Worm (Caenorhabditis elegans) whole organism, early embryonic: Measurements from ENCODE around the gene tbx-32.

Experiments
- B0310.2 ChIP-seq: sonication (generic microtip); optimal IDR thresholded peaks from 2 replicates; lab custom pipeline; 2016; ENCODE audit warnings: mild to moderate bottlenecking, missing genetic modification characterization, missing compliant biosample characterization
- aly-1 ChIP-seq: sonication (generic microtip); optimal IDR thresholded peaks from 2 replicates; lab custom pipeline; 2016; ENCODE audit warnings: missing genetic modification characterization, missing compliant biosample characterization
- ama-1 ChIP-seq: fragments of 150-350 bp; optimal IDR thresholded peaks from 2 replicates; lab custom pipeline; 2014
- ets-7 ChIP-seq: sonication (generic microtip); optimal IDR thresholded peaks from 2 replicates; lab custom pipeline; 2016; ENCODE audit warnings: missing genotype, missing genetic modification characterization, missing compliant biosample characterization
- flt-1 ChIP-seq: fragments of 200-800 bp; sonication (Bioruptor generic); IDR thresholded peaks from 2 replicates; pipeline ENCODE4 v1.3.6; 2022; ENCODE audit warnings: missing genetic modification characterization, missing compliant biosample characterization
- hmbx-1 ChIP-seq: sonication (generic microtip); optimal IDR thresholded peaks from 2 replicates; lab custom pipeline; 2016; ENCODE audit warnings: mild to moderate bottlenecking, missing genetic modification characterization, missing compliant biosample characterization
- hmg-4 ChIP-seq: fragments of 200-800 bp; sonication (Bioruptor generic); optimal IDR thresholded peaks from 2 replicates; lab custom pipeline; 2018; ENCODE audit warnings: mild to moderate bottlenecking, missing genetic modification characterization, missing compliant biosample characterization
- pes-1 ChIP-seq: fragments of 200-800 bp; sonication (Bioruptor generic); IDR thresholded peaks from 2 replicates; pipeline ENCODE4 v1.3.6; 2022; ENCODE audit warnings: missing genetic modification reagents, missing genetic modification characterization, missing compliant biosample characterization
- scrt-1 ChIP-seq: fragments of 200-800 bp; sonication (Bioruptor generic); IDR thresholded peaks from 2 replicates; pipeline ENCODE4 v1.3.6; 2022; ENCODE audit warnings: missing genetic modification characterization, missing compliant biosample characterization
- tbx-11 ChIP-seq: fragments of 200-800 bp; sonication (Bioruptor generic); IDR thresholded peaks from 2 replicates; pipeline ENCODE4 v1.3.6; 2022; ENCODE audit warnings: missing genetic modification characterization, missing compliant biosample characterization
- tbx-37 ChIP-seq: fragments of 200-800 bp; sonication (Bioruptor generic); conservative IDR thresholded peaks from 2 replicates; pipeline ENCODE4 v1.3.6; 2022; ENCODE audit warnings: missing genetic modification reagents, missing genetic modification characterization, missing compliant biosample characterization
- tra-4 ChIP-seq: sonication (generic microtip); optimal IDR thresholded peaks from 2 replicates; lab custom pipeline; 2017; ENCODE audit warnings: missing genetic modification characterization, missing compliant biosample characterization

ce11 chrX:1627013-1627412 is 28.3 kb upstream of the tbx-32 start:
- no peak for TF ChIP-seq ama-1 (lab: Kevin White, UChicago)
- no peak for TF ChIP-seq B0310.2 (tag; lab: Kevin White, UChicago)
- no peak for TF ChIP-seq tra-4 (tag; lab: Kevin White, UChicago)
- TF ChIP-seq ets-7 (tag; lab: Kevin White, UChicago): no peak
- TF ChIP-seq pes-1: peak; percentile 71
- TF ChIP-seq hmg-4: peak; percentile 80
- TF ChIP-seq aly-1 (tag; lab: Kevin White, UChicago): no peak
- TF ChIP-seq tbx-11 (GFP tag; lab: Robert Waterston, UW): 0 out of 2 replicates have a peak, but pooled peaks have one; percentile 46
- no peak for TF ChIP-seq hmbx-1 (tag; lab: Kevin White, UChicago)
- peak; percentile 53 for TF ChIP-seq tbx-37 (GFP tag; lab: Robert Waterston, UW)
- peak; percentile 48 for TF ChIP-seq flt-1 (GFP tag; lab: Robert Waterston, UW)
- TF ChIP-seq scrt-1: peak; percentile 67; the same call in 1 of the 2 replicates
